Fruit fly (Drosophila melanogaster) whole organism, larva: ENCODE measurements around the gene CG8765.
"Not testable (repeated sequence)": the region's sequence is repeated elsewhere in the genome, so short reads cannot be mapped to it uniquely, and the experiment has no call there.

Source experiments
- noc ChIP-seq: fragments of 200-800 bp; sonication (Bioruptor generic); optimal IDR thresholded peaks from 3 replicates; lab custom pipeline; 2019; ENCODE audit warnings: missing biosample characterization, mild to moderate bottlenecking, missing genetic modification characterization, moderate library complexity

Gene CG8765

dm6 chr3L:19687200-19687687 lies at the start of gene CG8765, which contains the start of gene Gbeta76C:
CG8765 (minus strand) TSS chr3L:19687353.
Gbeta76C (plus strand) TSS chr3L:19687637.
- no peak for TF ChIP-seq noc (tag; lab: Kevin White, UChicago)

- TF ChIP-seq noc (tag; lab: Kevin White, UChicago) = not testable (repeated sequence)
Measured at dm6 chr3L:19728694-19729093, 41.5 kb upstream of the CG8765 start, which contains the start of gene CG42529. CG42529 (plus strand) TSS chr3L:19728994.

- not testable (repeated sequence) for TF ChIP-seq noc (tag; lab: Kevin White, UChicago)
Measured at dm6 chr3L:19718228-19718627, 31.1 kb upstream of the CG8765 start, which contains the start of gene Trpml. Trpml (minus strand) TSS chr3L:19718328.

- no peak for TF ChIP-seq noc (tag; lab: Kevin White, UChicago)
Measured at dm6 chr3L:19707570-19708146, 20.5 kb upstream of the CG8765 start, which contains the start of gene serp. serp (minus strand) TSS chr3L:19708015.

dm6 chr3L:19704869-19705268 lies 17.7 kb upstream of the CG8765 start:
- no peak for TF ChIP-seq noc (tag; lab: Kevin White, UChicago)

- TF ChIP-seq noc (tag; lab: Kevin White, UChicago) = no peak
Measured at dm6 chr3L:19703323-19703722, 16.2 kb upstream of the CG8765 start.

dm6 chr3L:19701662-19702061 lies 14.5 kb upstream of the CG8765 start:
- no peak for TF ChIP-seq noc (tag; lab: Kevin White, UChicago)

- no peak for TF ChIP-seq noc (tag; lab: Kevin White, UChicago)
Measured at dm6 chr3L:19701106-19701505, 14.0 kb upstream of the CG8765 start.

dm6 chr3L:19700463-19700862 lies 13.3 kb upstream of the CG8765 start:
- no peak for TF ChIP-seq noc (tag; lab: Kevin White, UChicago)

- TF ChIP-seq noc (tag; lab: Kevin White, UChicago) = no peak
Measured at dm6 chr3L:19699651-19700050, 12.5 kb upstream of the CG8765 start.

- no peak for TF ChIP-seq noc (tag; lab: Kevin White, UChicago)
Measured at dm6 chr3L:19698651-19699050, 11.5 kb upstream of the CG8765 start.

- TF ChIP-seq noc (tag; lab: Kevin White, UChicago) = no peak
Measured at dm6 chr3L:19697395-19697978, 10.3 kb upstream of the CG8765 start.

dm6 chr3L:19696073-19696960 lies 9.2 kb upstream of the CG8765 start:
- no peak for TF ChIP-seq noc (tag; lab: Kevin White, UChicago)

dm6 chr3L:19695057-19695627 lies 8.0 kb upstream of the CG8765 start, which contains the start of gene verm:
verm (minus strand) TSS chr3L:19695260.
- no peak for TF ChIP-seq noc (tag; lab: Kevin White, UChicago)

- TF ChIP-seq noc (tag; lab: Kevin White, UChicago) = no peak
Measured at dm6 chr3L:19694156-19694643, 7.0 kb upstream of the CG8765 start.
